Worm (Caenorhabditis elegans) whole organism, early embryonic: Measurements from ENCODE around the gene T05A8.1.

Source experiments
- ama-1 ChIP-seq: fragments of 150-350 bp; optimal IDR thresholded peaks from 2 replicates; lab custom pipeline; 2014
- ceh-13 ChIP-seq: fragments of 200-800 bp; sonication (Bioruptor generic); optimal IDR thresholded peaks from 2 replicates; lab custom pipeline; 2018; ENCODE audit warnings: mild to moderate bottlenecking, missing genetic modification characterization, missing compliant biosample characterization
- ets-7 ChIP-seq: sonication (generic microtip); optimal IDR thresholded peaks from 2 replicates; lab custom pipeline; 2016; ENCODE audit warnings: missing genotype, missing genetic modification characterization, missing compliant biosample characterization
- flt-1 ChIP-seq: fragments of 200-800 bp; sonication (Bioruptor generic); IDR thresholded peaks from 2 replicates; pipeline ENCODE4 v1.3.6; 2022; ENCODE audit warnings: missing genetic modification characterization, missing compliant biosample characterization
- tra-4 ChIP-seq: sonication (generic microtip); optimal IDR thresholded peaks from 2 replicates; lab custom pipeline; 2017; ENCODE audit warnings: missing genetic modification characterization, missing compliant biosample characterization

DNA sequence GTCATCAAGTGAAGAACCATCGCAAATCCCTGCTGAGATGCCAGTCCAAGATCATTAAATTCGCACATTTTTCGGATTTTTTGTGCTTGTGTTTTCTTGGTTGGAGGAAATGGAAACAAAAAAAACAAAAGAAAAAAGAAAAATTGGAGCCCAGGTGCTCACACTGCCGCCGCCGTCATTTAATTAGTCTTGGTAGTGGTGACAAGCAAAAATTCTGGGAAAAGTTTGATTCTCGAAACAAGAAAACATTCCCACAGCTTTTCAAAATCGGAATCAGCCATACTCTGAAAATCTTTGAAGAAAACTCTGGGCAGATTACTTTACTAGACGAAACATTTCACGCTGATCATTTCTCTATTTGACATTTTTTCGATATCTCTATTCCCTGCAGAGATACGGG is 4.6 kb downstream of the T05A8.1 start, which contains the start of gene srh-128:
- TF ChIP-seq ama-1 (lab: Kevin White, UChicago) = no peak
- TF ChIP-seq flt-1 (GFP tag; lab: Robert Waterston, UW) = no peak
- TF ChIP-seq ceh-13 (GFP tag; lab: Kevin White, UChicago) = no peak
- no peak for TF ChIP-seq tra-4 (tag; lab: Kevin White, UChicago)
- TF ChIP-seq ets-7 (tag; lab: Kevin White, UChicago) = no peak
